Fruit fly (Drosophila melanogaster): Measurements from ENCODE around the gene Pfdn4.

DNA sequence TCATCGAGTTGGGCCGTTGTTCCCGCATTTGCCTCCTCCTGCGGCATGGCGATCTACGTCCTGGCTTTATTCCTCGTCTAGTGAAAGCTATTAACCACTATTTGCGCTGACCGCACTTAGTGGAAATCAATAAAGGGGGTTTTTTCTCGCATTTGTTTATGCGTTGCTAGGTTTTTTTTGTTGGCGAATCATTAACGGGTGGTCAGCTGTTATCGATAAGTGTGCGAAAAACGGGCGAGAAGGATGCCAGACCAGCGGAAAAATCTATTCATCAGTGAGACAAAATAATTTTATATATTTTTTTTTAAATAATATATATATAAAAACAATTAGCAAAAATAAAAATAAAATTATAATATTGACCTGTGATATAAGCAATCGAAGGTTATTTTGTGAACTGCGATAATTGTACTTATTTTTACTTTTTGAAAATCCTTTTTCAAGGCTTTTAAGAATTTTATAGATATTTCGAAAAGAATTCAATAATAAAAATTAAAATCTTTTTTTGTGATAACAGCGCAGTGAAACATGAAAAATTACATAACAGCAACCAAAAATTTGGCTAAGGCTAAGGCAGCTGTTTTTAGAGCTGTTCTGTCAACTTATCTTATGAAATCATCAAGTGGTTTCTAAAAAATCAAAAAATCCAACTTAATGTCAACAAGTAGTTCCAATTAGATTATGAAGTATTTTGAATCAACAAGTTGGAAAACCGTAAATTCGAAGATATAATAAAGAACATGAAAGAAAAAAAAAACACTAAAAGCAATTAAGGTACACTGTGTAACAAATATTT lies 8.4 kb downstream of the Pfdn4 start, which contains the start of gene Klp64D:
- TF ChIP-seq toe (GFP tag; optimal IDR thresholded peaks at IDR 0.05): no peak
- TF ChIP-seq tj (GFP tag; optimal IDR thresholded peaks at IDR 0.05): peak; percentile 48
- TF ChIP-seq cic (GFP tag; optimal IDR thresholded peaks at IDR 0.05): peak; percentile 4
- peak; percentile 85 for TF ChIP-seq kay (GFP tag; ENCODE audit: borderline replicate concordance)

Data from whole organism, adult.